Fruit fly (Drosophila melanogaster) S2 (cell line): ENCODE data around the gene CG42460.

Experiments
- CG8478 ChIP-seq: fragments of >200 bp; optimal IDR thresholded peaks from 2 replicates; lab custom pipeline; 2018
- CTCF ChIP-seq, 2 experiments: fragments of >200 bp; optimal IDR thresholded peaks; 2 replicates each; lab custom pipeline; 2018

Gene CG42460

DNA sequence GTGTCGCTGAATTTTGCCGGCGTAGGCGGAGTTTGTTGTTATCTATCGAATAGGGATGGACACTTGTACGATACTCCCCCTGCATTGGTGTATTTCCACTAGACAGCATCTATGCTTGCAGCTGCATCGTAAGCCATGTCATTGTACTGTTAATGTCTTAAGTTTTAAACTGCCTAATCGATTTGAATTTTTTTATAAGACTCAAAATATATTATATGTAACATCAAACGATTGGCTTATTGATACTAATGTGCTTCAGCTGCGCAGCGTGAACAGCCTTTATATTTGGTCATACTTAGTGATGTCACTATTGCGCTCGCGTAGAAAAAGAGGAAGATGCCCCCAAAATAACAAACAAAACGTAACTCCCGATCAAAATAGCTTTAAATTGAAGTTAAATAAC lies 11.6 kb downstream of the CG42460 start, which contains the start of the genes CG9662 and Ptpa:
TSS of gene CG9662 (minus strand) at position 54 of the 403 bp plus-strand sequence.
TSS of gene Ptpa (plus strand) at position 319 of the 403 bp plus-strand sequence.
- TF ChIP-seq CTCF (optimal IDR thresholded peaks at IDR 0.05; lab: Kevin White, UChicago) (no peak), CG8478 (lab: Kevin White, UChicago) (no peak)

DNA sequence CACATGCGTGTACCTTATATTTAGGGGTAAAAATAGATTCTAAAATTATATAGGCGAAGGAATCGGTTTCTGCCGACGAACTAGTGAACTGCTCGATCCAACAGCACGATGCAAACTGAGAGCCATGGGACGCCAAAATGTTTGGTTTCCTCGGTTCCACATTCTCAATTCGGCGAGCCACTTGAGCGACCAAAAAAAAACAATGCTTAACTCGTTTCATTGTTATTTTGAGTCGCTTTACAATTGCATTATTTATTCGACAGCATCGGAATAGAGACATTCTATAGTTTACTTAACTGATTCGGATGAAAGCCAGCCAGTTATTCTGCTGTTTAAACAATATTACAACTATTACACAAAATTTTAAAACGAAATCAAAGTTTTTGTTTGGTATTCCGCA lies 12.7 kb downstream of the CG42460 start, which contains the start of gene CG15412:
TSS of gene CG15412 (minus strand) at position 101 of the 400 bp plus-strand sequence.
- TF ChIP-seq CG8478 (lab: Kevin White, UChicago), result no peak
- no peak for TF ChIP-seq CTCF (optimal IDR thresholded peaks at IDR 0.05; lab: Kevin White, UChicago)

DNA sequence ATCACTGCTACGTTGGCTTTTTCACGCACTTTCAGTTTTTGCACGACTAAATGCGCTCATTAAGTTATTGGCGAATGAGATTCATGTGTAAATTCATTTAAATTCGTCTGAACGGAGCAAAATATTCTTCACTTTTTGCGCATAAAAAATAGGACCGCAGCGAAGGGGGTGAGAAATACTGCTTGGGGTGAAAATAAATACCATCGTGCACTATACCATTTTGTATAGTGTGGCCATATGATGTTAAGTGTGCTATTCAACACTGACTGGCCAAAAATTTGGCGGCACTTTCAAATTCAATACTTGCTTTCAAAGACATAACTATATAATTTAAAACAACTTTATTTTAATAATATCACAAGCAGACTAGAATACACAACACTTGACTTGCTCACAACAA lies 15.1 kb downstream of the CG42460 start, which contains the start of gene GramD1B:
TSS of gene GramD1B (minus strand) at position 131 of the 400 bp plus-strand sequence.
- peak in 1 of 2 experiments; percentile 7 for TF ChIP-seq CTCF (optimal IDR thresholded peaks at IDR 0.05; lab: Kevin White, UChicago)
- TF ChIP-seq CG8478 (lab: Kevin White, UChicago), result no peak

DNA sequence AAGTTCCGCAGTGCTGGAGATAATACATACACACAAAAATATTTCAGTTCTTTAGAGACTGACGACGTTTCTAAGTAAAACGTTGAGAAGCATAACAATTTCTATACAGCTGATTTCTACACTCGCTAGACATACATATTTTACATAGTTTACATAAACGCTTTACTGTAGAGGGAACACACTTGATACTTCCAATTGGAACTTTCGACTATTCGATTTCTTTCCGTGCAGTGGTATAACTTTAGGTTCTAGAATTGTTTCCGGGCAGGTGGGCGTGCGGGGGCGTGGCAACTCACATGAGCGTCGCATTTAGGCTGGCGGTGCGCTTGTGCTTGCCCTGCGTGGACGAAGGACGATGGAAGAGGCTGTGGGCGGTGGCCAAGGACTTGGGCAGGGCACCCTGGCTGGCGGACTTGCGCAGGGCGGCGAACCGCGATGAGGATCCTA lies 15.8 kb downstream of the CG42460 start:
- TF ChIP-seq CG8478 (lab: Kevin White, UChicago) (no peak), CTCF (optimal IDR thresholded peaks at IDR 0.05; lab: Kevin White, UChicago) (peak in 1 of 2 experiments; percentile 30)

DNA sequence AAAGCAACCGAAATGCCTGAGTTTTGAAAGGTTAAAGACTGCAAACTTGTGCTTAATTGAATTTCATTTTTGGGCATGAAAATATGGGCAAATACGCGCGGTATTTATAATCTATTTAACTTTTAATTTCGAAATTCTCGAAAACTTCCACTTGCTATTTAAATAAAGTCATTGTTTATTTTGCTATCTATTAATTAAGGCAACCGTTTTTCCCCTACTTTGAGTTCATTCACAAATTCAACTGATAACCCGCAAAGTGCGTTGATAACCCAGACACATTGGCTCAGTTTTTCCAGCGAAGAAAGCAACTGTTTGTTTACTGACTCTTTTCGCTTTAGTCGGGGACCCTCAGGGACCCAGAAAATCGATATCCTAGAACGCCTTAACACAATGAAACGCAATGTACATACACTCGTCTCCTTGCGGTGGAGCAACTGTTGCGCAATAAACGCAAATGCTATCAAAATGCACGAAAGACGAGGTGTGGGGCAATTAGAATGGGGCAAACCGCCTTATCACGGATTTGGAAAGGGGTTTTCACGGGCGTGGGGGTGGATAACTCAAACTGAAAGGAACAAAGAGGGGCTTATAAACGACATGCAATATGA lies 16.4 kb downstream of the CG42460 start:
- TF ChIP-seq CTCF (optimal IDR thresholded peaks at IDR 0.05; lab: Kevin White, UChicago) (no peak), CG8478 (lab: Kevin White, UChicago) (no peak)

DNA sequence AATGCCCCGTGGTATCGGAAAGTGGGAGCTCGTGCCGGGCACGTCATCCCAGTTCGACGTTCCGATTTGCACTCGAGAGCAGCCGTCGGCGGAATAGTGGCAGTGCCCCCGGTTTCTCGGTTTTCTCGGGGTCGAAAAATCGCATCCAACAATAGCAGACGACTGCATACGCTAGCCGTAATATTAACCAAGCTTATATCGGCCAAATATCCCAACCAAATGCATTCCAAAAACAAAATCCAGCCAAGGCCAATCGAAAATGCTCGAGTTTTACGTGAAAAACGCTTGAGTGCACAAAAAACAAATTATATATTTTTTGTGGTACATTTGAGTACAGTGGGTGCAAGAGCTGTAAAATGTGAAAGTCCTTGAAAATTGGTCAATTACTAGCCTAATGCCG lies 17.0 kb downstream of the CG42460 start:
- no peak for TF ChIP-seq CG8478 (lab: Kevin White, UChicago)
- TF ChIP-seq CTCF (optimal IDR thresholded peaks at IDR 0.05; lab: Kevin White, UChicago), result no peak

DNA sequence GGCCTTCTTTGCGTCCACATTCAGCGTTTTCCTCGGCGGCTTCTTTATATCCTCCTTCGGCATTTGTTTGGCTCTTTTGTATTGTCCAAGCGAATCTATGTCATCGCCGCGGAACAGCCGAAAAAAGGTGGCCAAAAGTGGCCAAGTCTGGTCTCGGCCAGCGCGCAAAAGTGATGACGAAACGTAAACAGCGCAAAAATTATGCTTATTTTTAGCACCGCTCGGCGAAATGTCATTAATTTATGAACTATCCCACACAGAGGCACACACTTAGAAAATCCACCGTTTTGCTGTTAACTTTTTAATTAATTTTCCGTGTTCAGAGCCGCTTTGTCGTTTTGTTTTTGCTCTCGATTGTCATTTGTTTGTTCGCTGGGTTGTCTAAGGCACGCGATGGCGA lies 17.4 kb downstream of the CG42460 start:
- TF ChIP-seq CG8478 (lab: Kevin White, UChicago) (no peak), CTCF (optimal IDR thresholded peaks at IDR 0.05; lab: Kevin White, UChicago) (no peak)

DNA sequence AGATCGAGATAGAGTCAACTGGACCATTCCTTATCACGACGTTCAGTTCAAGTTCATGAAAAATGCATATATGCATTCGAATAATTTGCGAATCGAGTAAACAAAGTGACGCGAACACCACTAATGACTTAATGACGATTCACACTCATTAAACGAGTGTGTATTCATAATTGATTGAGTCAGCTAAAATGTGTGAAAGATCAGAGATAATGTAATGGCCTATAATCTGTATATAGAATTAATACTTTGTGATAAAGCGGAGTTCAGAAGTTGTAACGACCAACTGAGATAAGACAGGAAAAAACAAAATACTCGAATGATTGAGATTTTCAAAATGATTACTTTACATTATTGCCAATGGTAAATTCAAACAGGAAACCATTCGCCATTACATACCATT lies 18.5 kb downstream of the CG42460 start:
- TF ChIP-seq CG8478 (lab: Kevin White, UChicago) (no peak), CTCF (optimal IDR thresholded peaks at IDR 0.05; lab: Kevin White, UChicago) (no peak)

DNA sequence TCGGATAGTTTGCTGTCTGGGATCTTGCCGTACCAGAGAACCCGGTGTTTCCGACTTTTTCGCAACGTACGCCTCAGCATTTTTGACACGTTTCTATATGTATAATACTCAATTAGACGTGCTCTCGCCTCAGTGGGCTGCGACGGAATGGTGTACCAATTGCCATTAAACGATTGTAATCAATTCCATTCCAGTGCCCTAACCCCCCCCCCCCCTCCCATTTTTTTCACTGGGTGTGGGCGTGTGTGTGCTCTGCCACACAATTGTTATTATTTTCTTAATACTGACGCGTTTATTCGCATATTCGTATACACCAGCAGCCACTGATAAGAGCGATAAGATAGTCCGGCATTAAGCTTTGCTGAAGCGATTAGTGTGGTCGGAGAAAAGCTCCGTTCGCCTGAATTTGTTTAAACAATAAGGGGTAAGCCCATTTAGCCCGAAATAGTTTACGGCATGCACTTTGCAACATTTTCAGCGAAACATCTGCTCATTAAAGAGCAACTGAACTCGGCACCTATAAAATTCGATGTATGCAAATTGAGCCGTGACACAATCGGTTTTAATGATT lies 19.1 kb downstream of the CG42460 start:
- TF ChIP-seq CTCF (optimal IDR thresholded peaks at IDR 0.05; lab: Kevin White, UChicago) (no peak), CG8478 (lab: Kevin White, UChicago) (no peak)

DNA sequence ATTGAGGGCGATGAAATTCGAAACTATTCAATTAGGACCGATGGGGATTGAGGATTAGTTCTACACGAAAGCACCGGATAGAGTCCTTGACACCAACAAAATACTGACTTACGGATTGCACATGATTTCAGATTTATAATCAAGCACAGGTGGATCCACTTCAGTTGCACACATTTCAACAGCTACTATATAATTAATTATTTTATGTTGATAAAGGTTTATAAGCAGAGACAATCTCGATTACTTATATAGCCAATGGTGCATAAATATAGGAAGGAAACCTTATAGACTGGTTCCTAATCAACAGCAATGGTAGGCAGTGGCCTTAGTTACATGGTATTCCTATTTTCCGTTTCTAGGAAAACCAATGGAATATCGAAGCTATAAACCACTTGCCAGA lies 19.9 kb downstream of the CG42460 start:
- no peak for TF ChIP-seq CG8478 (lab: Kevin White, UChicago)
- no peak for TF ChIP-seq CTCF (optimal IDR thresholded peaks at IDR 0.05; lab: Kevin White, UChicago)

DNA sequence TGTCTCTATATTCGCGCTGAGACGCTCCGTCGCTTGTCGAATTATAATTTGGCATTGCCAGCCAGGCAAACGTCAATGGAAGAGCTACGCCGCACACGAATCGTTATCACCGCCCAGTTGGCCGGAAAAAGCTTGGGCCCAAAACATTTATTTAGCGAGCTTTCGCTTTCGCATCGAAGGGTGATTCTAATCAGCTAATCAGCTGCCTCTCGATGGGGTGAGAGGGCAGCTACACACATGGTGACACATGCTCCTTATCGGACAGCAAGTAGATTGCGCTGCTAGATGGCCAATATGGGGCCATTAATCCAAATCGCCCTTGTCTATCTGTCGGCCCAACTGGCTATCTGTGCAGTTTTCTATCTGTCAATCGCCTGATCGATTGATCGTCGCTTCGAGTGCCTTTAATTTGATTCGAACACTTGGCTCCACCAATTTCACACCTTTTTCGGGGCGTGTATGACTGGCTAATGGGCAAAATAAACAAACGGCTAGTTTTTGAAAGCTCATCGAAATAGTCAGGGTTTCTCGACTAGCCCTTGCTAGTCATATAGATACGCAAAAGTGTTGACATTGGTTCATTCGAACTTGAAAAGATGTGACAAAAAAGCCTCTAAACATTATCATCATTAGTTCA lies 22.1 kb downstream of the CG42460 start:
- TF ChIP-seq CTCF (optimal IDR thresholded peaks at IDR 0.05; lab: Kevin White, UChicago), result no peak
- TF ChIP-seq CG8478 (lab: Kevin White, UChicago), result no peak

DNA sequence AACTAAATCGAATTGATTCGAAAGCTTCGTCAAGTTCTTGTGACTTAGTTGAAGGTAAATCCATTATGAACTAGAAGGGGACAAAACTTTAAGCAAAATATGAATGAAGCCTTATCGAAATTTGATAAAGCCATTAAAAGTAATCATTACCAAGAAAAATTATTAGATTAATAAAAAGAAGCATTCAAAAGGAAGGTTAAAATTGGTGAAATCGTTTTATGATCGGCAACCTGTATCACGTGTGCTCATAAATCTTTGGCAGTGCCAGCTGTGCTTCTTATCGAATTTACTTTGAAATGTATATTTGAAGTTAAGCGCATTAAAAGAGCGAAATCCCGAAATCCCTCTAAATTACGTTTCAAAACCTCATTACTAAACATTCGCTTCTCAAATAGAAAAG lies 26.5 kb downstream of the CG42460 start:
- no peak for TF ChIP-seq CTCF (optimal IDR thresholded peaks at IDR 0.05; lab: Kevin White, UChicago)
- TF ChIP-seq CG8478 (lab: Kevin White, UChicago), result no peak

DNA sequence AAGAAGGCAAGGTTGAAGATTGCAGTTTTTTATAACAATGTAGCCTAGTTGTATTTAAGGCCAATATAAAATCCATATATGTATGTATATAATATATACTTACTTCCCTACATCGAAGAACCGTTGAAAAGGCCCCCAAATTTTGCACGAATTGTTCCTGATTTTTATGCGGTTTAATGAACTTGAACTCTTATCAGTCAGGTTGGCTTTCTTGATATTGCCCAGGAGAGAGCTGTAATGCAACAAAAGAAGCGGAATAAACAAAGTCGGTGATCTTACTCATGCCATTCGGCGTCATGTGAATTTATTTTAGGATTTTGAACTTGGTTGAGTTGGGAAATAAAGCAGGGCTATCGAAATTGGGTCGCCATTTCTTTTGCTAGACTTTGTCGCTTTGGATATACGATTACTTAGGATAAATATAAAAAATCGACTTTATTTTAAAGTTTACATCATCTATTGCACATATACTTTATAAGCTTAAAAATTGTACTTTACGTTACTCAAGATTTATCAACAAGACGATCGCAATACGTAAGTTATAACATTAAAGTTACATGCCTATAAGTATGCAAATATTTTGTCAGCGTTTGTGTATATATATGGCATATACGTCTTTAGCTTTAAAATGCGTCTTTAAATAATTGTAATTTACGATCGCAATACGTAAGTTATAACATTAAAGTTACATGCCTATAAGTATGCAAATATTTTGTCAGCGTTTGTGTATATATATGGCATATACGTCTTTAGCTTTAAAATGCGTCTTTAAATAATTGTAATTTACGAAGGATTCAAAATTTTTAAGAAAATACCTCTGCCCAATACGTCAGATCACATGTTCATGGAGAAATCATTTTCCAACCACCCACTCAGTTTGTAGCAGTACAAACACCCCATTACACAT lies 31.3 kb downstream of the CG42460 start, which contains the start of gene CG8838:
TSS of gene CG8838 (plus strand) at position 857 of the 907 bp plus-strand sequence.
- TF ChIP-seq CTCF (optimal IDR thresholded peaks at IDR 0.05; lab: Kevin White, UChicago), result no peak
- no peak for TF ChIP-seq CG8478 (lab: Kevin White, UChicago)

DNA sequence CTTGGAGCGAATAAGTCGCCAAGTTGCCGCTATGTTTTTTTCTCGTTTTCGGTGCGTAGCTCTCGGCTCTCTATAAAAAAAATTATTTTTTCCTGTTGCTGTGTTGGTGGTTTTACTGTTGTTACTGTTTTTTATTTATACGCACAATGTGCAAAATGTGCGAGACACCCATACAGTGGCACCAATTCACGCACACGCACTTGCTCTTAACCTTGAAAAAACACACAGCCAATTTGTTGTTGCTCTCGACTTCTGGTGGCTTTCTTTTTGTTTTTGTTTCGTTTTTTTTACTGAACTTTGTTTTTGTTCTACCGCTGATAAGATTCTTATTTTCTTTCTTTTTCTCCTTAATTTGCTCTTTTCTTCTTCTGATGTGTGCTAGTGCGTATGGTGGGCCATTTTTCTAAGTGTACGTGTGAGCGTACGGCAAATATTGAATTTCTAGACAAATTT lies 32.1 kb downstream of the CG42460 start:
- TF ChIP-seq CG8478 (lab: Kevin White, UChicago) (no peak), CTCF (optimal IDR thresholded peaks at IDR 0.05; lab: Kevin White, UChicago) (no peak)
